Fruit fly (Drosophila melanogaster) whole organism, prepupa: ENCODE results near the gene nebu.

Experiments used
- Blimp-1 ChIP-seq: fragments of 200-800 bp; sonication (Bioruptor generic); optimal IDR thresholded peaks from 3 replicates; lab custom pipeline; 2017; ENCODE audit warnings: missing biosample characterization, missing genetic modification characterization, mild to moderate bottlenecking, moderate library complexity, missing genetic modification reagents
- CG10631 ChIP-seq: fragments of 200-800 bp; sonication (Bioruptor generic); optimal IDR thresholded peaks from 2 replicates; lab custom pipeline; 2016; ENCODE audit warnings: missing biosample characterization, missing genetic modification characterization
- CG10669 ChIP-seq: fragments of 200-800 bp; sonication (Bioruptor generic); optimal IDR thresholded peaks from 3 replicates; lab custom pipeline; 2018; ENCODE audit warnings: missing biosample characterization, mild to moderate bottlenecking, missing genetic modification characterization, moderate library complexity
- CG11294 ChIP-seq: fragments of 200-800 bp; sonication (Bioruptor generic); IDR thresholded peaks from 2 replicates; pipeline ENCODE4 v1.3.6; 2022; ENCODE audit warnings: missing biosample characterization, missing genetic modification characterization
- CG11762 ChIP-seq: fragments of 200-800 bp; sonication (Bioruptor generic); optimal IDR thresholded peaks from 3 replicates; lab custom pipeline; 2016; ENCODE audit warnings: missing biosample characterization, missing genetic modification characterization; ENCODE audit not compliant: insufficient read depth
- CG11902 ChIP-seq: fragments of 200-800 bp; sonication (Bioruptor generic); optimal IDR thresholded peaks from 3 replicates; lab custom pipeline; 2016; ENCODE audit warnings: missing biosample characterization, missing genetic modification characterization
- CG15336 ChIP-seq: fragments of 200-800 bp; sonication (Bioruptor generic); IDR thresholded peaks from 2 replicates; pipeline ENCODE4 v1.3.6; 2022; ENCODE audit warnings: missing biosample characterization, missing genetic modification characterization
- CG1621 ChIP-seq: fragments of 200-800 bp; sonication (Bioruptor generic); optimal IDR thresholded peaks from 3 replicates; lab custom pipeline; 2018; ENCODE audit warnings: missing biosample characterization, mild to moderate bottlenecking, missing genetic modification characterization
- CG16779 ChIP-seq: fragments of 200-800 bp; sonication (Bioruptor generic); optimal IDR thresholded peaks from 3 replicates; lab custom pipeline; 2017; ENCODE audit warnings: missing biosample characterization, mild to moderate bottlenecking, missing genetic modification characterization
- CG3032 ChIP-seq: fragments of 200-800 bp; optimal IDR thresholded peaks from 2 replicates; lab custom pipeline; 2019; ENCODE audit warnings: missing biosample characterization, mild to moderate bottlenecking, missing genetic modification characterization, moderate library complexity
- CG31627 ChIP-seq: fragments of 200-800 bp; sonication (Bioruptor generic); optimal IDR thresholded peaks from 3 replicates; lab custom pipeline; 2016; ENCODE audit warnings: missing biosample characterization, missing genetic modification characterization
- CG32006 ChIP-seq: fragments of 200-800 bp; sonication (Bioruptor generic); optimal IDR thresholded peaks from 3 replicates; lab custom pipeline; 2017; ENCODE audit warnings: missing biosample characterization, mild to moderate bottlenecking, missing genetic modification characterization
- CG34406 ChIP-seq: fragments of 200-800 bp; sonication (Bioruptor generic); optimal IDR thresholded peaks from 3 replicates; lab custom pipeline; 2016; ENCODE audit warnings: missing biosample characterization, missing genetic modification characterization
- CG3919 ChIP-seq: fragments of 200-800 bp; sonication (Bioruptor generic); optimal IDR thresholded peaks from 3 replicates; lab custom pipeline; 2016; ENCODE audit warnings: missing biosample characterization, missing genetic modification characterization
- CG4318 ChIP-seq: fragments of 200-800 bp; sonication (Bioruptor generic); optimal IDR thresholded peaks from 3 replicates; lab custom pipeline; 2017; ENCODE audit warnings: missing biosample characterization, mild to moderate bottlenecking, missing genetic modification characterization
- CG6163 ChIP-seq: fragments of 200-800 bp; sonication (Bioruptor generic); IDR thresholded peaks from 3 replicates; pipeline ENCODE4 v1.3.6; 2022; ENCODE audit warnings: missing biosample characterization, missing genetic modification characterization
- CG6276 ChIP-seq: fragments of 200-800 bp; sonication (Bioruptor generic); optimal IDR thresholded peaks from 2 replicates; lab custom pipeline; 2017; ENCODE audit warnings: missing biosample characterization, mild to moderate bottlenecking, missing genetic modification characterization
- CG6792 ChIP-seq: fragments of 200-800 bp; sonication (Bioruptor generic); optimal IDR thresholded peaks from 3 replicates; lab custom pipeline; 2016; ENCODE audit warnings: missing biosample characterization, missing genetic modification characterization
- CG6808 ChIP-seq: fragments of 200-800 bp; sonication (Bioruptor generic); optimal IDR thresholded peaks from 3 replicates; lab custom pipeline; 2017; ENCODE audit warnings: missing biosample characterization, missing genetic modification characterization, mild to moderate bottlenecking, moderate library complexity, missing genetic modification reagents
- CG6854 ChIP-seq: fragments of 200-800 bp; sonication (Bioruptor generic); optimal IDR thresholded peaks from 2 replicates; lab custom pipeline; 2017; ENCODE audit warnings: missing biosample characterization, mild to moderate bottlenecking, missing genetic modification characterization
- CG8119 ChIP-seq: fragments of 200-800 bp; sonication (Bioruptor generic); IDR thresholded peaks from 3 replicates; pipeline ENCODE4 v1.3.6; 2022; ENCODE audit warnings: missing biosample characterization, missing genetic modification characterization
- CG9139 ChIP-seq: fragments of 200-800 bp; sonication (Bioruptor generic); optimal IDR thresholded peaks from 3 replicates; lab custom pipeline; 2017; ENCODE audit warnings: missing biosample characterization, mild to moderate bottlenecking, missing genetic modification characterization
- Eip75B ChIP-seq: fragments of 200-800 bp; sonication (Bioruptor generic); optimal IDR thresholded peaks from 3 replicates; lab custom pipeline; 2016; ENCODE audit warnings: missing biosample characterization, missing genetic modification characterization
- Eip93F ChIP-seq: fragments of 200-800 bp; sonication (Bioruptor generic); optimal IDR thresholded peaks from 2 replicates; lab custom pipeline; 2016; ENCODE audit warnings: missing biosample characterization, mild to moderate bottlenecking, missing genetic modification characterization
- Ets21C ChIP-seq: fragments of 200-800 bp; sonication (Bioruptor generic); optimal IDR thresholded peaks from 3 replicates; lab custom pipeline; 2016; ENCODE audit warnings: missing biosample characterization, missing genetic modification characterization
- Ets96B ChIP-seq: fragments of 200-800 bp; optimal IDR thresholded peaks from 2 replicates; lab custom pipeline; 2019; ENCODE audit warnings: missing biosample characterization, mild to moderate bottlenecking, missing genetic modification characterization, moderate library complexity
- Gug ChIP-seq: fragments of 200-800 bp; sonication (Bioruptor generic); IDR thresholded peaks from 2 replicates; pipeline ENCODE4 v1.3.6; 2022; ENCODE audit warnings: missing biosample characterization, missing genetic modification characterization
- Hr38 ChIP-seq: sonication (Bioruptor generic); optimal IDR thresholded peaks from 2 replicates; lab custom pipeline; 2016; ENCODE audit warnings: missing biosample characterization, missing genetic modification characterization
- Hr4 ChIP-seq: fragments of 200-800 bp; sonication (Bioruptor generic); optimal IDR thresholded peaks from 3 replicates; lab custom pipeline; 2016; ENCODE audit warnings: missing biosample characterization, missing genetic modification characterization
- Lpt ChIP-seq: fragments of 200-800 bp; sonication (Bioruptor generic); optimal IDR thresholded peaks from 3 replicates; lab custom pipeline; 2016; ENCODE audit warnings: missing biosample characterization, missing genetic modification characterization
- Met ChIP-seq: fragments of 200-800 bp; sonication (Bioruptor generic); optimal IDR thresholded peaks from 3 replicates; lab custom pipeline; 2016; ENCODE audit warnings: missing biosample characterization, missing genetic modification characterization
- OdsH ChIP-seq: fragments of 200-800 bp; sonication (Bioruptor generic); optimal IDR thresholded peaks from 3 replicates; lab custom pipeline; 2016; ENCODE audit warnings: missing biosample characterization, missing genetic modification characterization
- Smox ChIP-seq: fragments of 200-800 bp; sonication (Bioruptor generic); optimal IDR thresholded peaks from 3 replicates; lab custom pipeline; 2016; ENCODE audit warnings: missing biosample characterization, missing genetic modification characterization
- Sox102F ChIP-seq: fragments of 200-800 bp; sonication (Bioruptor generic); optimal IDR thresholded peaks from 2 replicates; lab custom pipeline; 2016; ENCODE audit warnings: missing biosample characterization, mild to moderate bottlenecking, missing genetic modification characterization
- Sox14 ChIP-seq: fragments of 200-800 bp; sonication (Bioruptor generic); optimal IDR thresholded peaks from 3 replicates; lab custom pipeline; 2016; ENCODE audit warnings: missing biosample characterization, missing genetic modification characterization
- achi ChIP-seq: fragments of 200-800 bp; sonication (Bioruptor generic); optimal IDR thresholded peaks from 3 replicates; lab custom pipeline; 2016; ENCODE audit warnings: missing biosample characterization, missing genetic modification characterization
- acj6 ChIP-seq: fragments of 200-800 bp; sonication (Bioruptor generic); optimal IDR thresholded peaks from 3 replicates; lab custom pipeline; 2016; ENCODE audit warnings: missing biosample characterization, missing genetic modification characterization
- cyc ChIP-seq: fragments of 200-800 bp; sonication (Bioruptor generic); optimal IDR thresholded peaks from 3 replicates; lab custom pipeline; 2016; ENCODE audit warnings: missing biosample characterization, missing genetic modification characterization
- dac ChIP-seq: fragments of 200-800 bp; sonication (Bioruptor generic); optimal IDR thresholded peaks from 2 replicates; lab custom pipeline; 2017; ENCODE audit warnings: missing biosample characterization, mild to moderate bottlenecking, missing genetic modification characterization
- eg ChIP-seq: fragments of 200-800 bp; sonication (Bioruptor generic); IDR thresholded peaks from 3 replicates; pipeline ENCODE4 v1.3.6; 2022; ENCODE audit warnings: missing biosample characterization, missing genetic modification characterization
- esn ChIP-seq: fragments of 200-800 bp; sonication (Bioruptor generic); optimal IDR thresholded peaks from 2 replicates; lab custom pipeline; 2016; ENCODE audit warnings: missing biosample characterization, mild to moderate bottlenecking, missing genetic modification characterization, moderate library complexity
- fd59A ChIP-seq: fragments of 200-800 bp; sonication (Bioruptor generic); optimal IDR thresholded peaks from 2 replicates; lab custom pipeline; 2017; ENCODE audit warnings: missing biosample characterization, mild to moderate bottlenecking, missing genetic modification characterization, missing genetic modification reagents
- fkh ChIP-seq: fragments of 200-800 bp; sonication (Bioruptor generic); optimal IDR thresholded peaks from 3 replicates; lab custom pipeline; 2017; ENCODE audit warnings: missing biosample characterization, mild to moderate bottlenecking, missing genetic modification characterization, moderate library complexity
- lz ChIP-seq: fragments of 200-800 bp; sonication (Bioruptor generic); optimal IDR thresholded peaks from 3 replicates; lab custom pipeline; 2016; ENCODE audit warnings: missing biosample characterization, missing genetic modification characterization
- net ChIP-seq: fragments of 200-800 bp; sonication (Bioruptor generic); optimal IDR thresholded peaks from 3 replicates; lab custom pipeline; 2016; ENCODE audit warnings: missing biosample characterization, missing genetic modification characterization
- salr ChIP-seq, 2 experiments: fragments of 200-800 bp; sonication (Bioruptor generic); optimal IDR thresholded peaks; 3 replicates each; lab custom pipeline; 2016 to 2018; ENCODE audit warnings: missing biosample characterization in 2 of 2, missing genetic modification characterization in 2 of 2, mild to moderate bottlenecking in 1 of 2
- spab ChIP-seq: fragments of 200-800 bp; sonication (Bioruptor generic); optimal IDR thresholded peaks from 2 replicates; lab custom pipeline; 2017; ENCODE audit warnings: missing biosample characterization, mild to moderate bottlenecking, missing genetic modification characterization, missing genetic modification reagents
- ss ChIP-seq, 2 experiments: fragments of 200-800 bp; sonication (Bioruptor generic); optimal IDR thresholded peaks; 2 replicates in 1 of 2; 3 replicates in 1 of 2; lab custom pipeline; 2017 to 2018; ENCODE audit warnings: mild to moderate bottlenecking in 2 of 2, missing biosample characterization in 2 of 2, missing genetic modification characterization in 2 of 2, moderate library complexity in 1 of 2
- topi ChIP-seq: fragments of 200-800 bp; sonication (Bioruptor generic); optimal IDR thresholded peaks from 3 replicates; lab custom pipeline; 2016; ENCODE audit warnings: missing biosample characterization, missing genetic modification characterization
- vri ChIP-seq: fragments of 200-800 bp; sonication (Bioruptor generic); optimal IDR thresholded peaks from 3 replicates; lab custom pipeline; 2016; ENCODE audit warnings: missing biosample characterization, mild to moderate bottlenecking, missing genetic modification characterization

The nebu gene

dm6 chr3L:12843056-12843799 lies at the start of gene nebu:
Gene nebu, minus strand, starts transcription at chr3L:12843106.
- TF ChIP-seq acj6 = peak; percentile 99
- TF ChIP-seq Blimp-1 (GFP tag; lab: Kevin White, UChicago) = peak; percentile 95
- peak; percentile 96 for TF ChIP-seq fd59A
- peak; percentile 96 for TF ChIP-seq Lpt (GFP tag; lab: Kevin White, UChicago)
- peak; percentile 91 for TF ChIP-seq CG9139 (GFP tag; lab: Kevin White, UChicago)
- TF ChIP-seq Ets21C (GFP tag; lab: Kevin White, UChicago) = peak; percentile 99
- peak; percentile 97 for TF ChIP-seq Eip93F
- peak; percentile 97 for TF ChIP-seq CG10669 (GFP tag; lab: Kevin White, UChicago)
- TF ChIP-seq CG10631 (GFP tag; lab: Kevin White, UChicago) = peak; percentile 98
- TF ChIP-seq achi (GFP tag; lab: Kevin White, UChicago) = peak; percentile 98
- TF ChIP-seq Smox (GFP tag; lab: Kevin White, UChicago) = peak; percentile 99
- TF ChIP-seq CG1621 = peak; percentile 97
- TF ChIP-seq cyc = peak; percentile 99
- peak; percentile 99 for TF ChIP-seq Sox102F (GFP tag; lab: Kevin White, UChicago)
- peak; percentile 97 for TF ChIP-seq CG11294 (GFP tag; lab: Robert Waterston, UW)
- TF ChIP-seq CG32006 (GFP tag; lab: Kevin White, UChicago) = peak; percentile 97
- peak; percentile 98 for TF ChIP-seq Hr4 (GFP tag; lab: Kevin White, UChicago)
- TF ChIP-seq CG6163 (GFP tag; lab: Robert Waterston, UW) = peak; percentile 99
- TF ChIP-seq CG31627 (GFP tag; lab: Kevin White, UChicago) = peak; percentile 99
- peak; percentile 95 for TF ChIP-seq CG4318
- TF ChIP-seq fkh (GFP tag; lab: Kevin White, UChicago) = peak; percentile 81
- TF ChIP-seq esn (GFP tag; lab: Kevin White, UChicago) = peak; percentile 99
- peak; percentile 99 for TF ChIP-seq CG6792 (GFP tag; lab: Kevin White, UChicago)
- TF ChIP-seq salr (GFP tag; optimal IDR thresholded peaks at IDR 0.05; lab: Kevin White, UChicago) = peak; percentile 95 to 96
- peak; percentile 93 for TF ChIP-seq CG6276 (GFP tag; lab: Kevin White, UChicago)
- TF ChIP-seq CG6854 (GFP tag; lab: Kevin White, UChicago) = peak; percentile 98
- peak; percentile 99 for TF ChIP-seq lz
- peak; percentile 97 for TF ChIP-seq CG8119 (GFP tag; lab: Robert Waterston, UW)
- peak; percentile 90 for TF ChIP-seq dac
- TF ChIP-seq CG16779 (tag; lab: Kevin White, UChicago) = peak; percentile 93
- TF ChIP-seq CG11902 (GFP tag; lab: Kevin White, UChicago) = peak; percentile 98
- TF ChIP-seq Hr38 (GFP tag; lab: Kevin White, UChicago) = peak; percentile 61
- peak; percentile 98 for TF ChIP-seq vri (GFP tag; lab: Kevin White, UChicago)
- peak; percentile 99 for TF ChIP-seq net (GFP tag; lab: Kevin White, UChicago)
- TF ChIP-seq Ets96B (tag; lab: Kevin White, UChicago) = peak; percentile 97
- TF ChIP-seq eg = peak; percentile 98
- peak; percentile 99 for TF ChIP-seq CG3919 (GFP tag; lab: Kevin White, UChicago)
- peak; percentile 95 to 97 for TF ChIP-seq ss (GFP tag; optimal IDR thresholded peaks at IDR 0.05; lab: Kevin White, UChicago)
- peak; percentile 98 for TF ChIP-seq CG11762 (GFP tag; lab: Kevin White, UChicago)
- TF ChIP-seq Met (GFP tag; lab: Kevin White, UChicago) = peak; percentile 99
- TF ChIP-seq CG34406 = peak; percentile 99
- peak; percentile 96 for TF ChIP-seq CG3032
- peak; percentile 99 for TF ChIP-seq Eip75B (GFP tag; lab: Kevin White, UChicago)
- peak; percentile 99 for TF ChIP-seq OdsH (GFP tag; lab: Kevin White, UChicago)
- TF ChIP-seq Gug (GFP tag; lab: Robert Waterston, UW) = peak; percentile 97
- peak; percentile 99 for TF ChIP-seq topi (GFP tag; lab: Kevin White, UChicago)
- TF ChIP-seq spab (GFP tag; lab: Kevin White, UChicago) = peak; percentile 96
- peak; percentile 97 for TF ChIP-seq CG15336 (GFP tag; lab: Robert Waterston, UW)
- TF ChIP-seq CG6808 (GFP tag; lab: Kevin White, UChicago) = peak; percentile 95
- TF ChIP-seq Sox14 = peak; percentile 99
